Worm (Caenorhabditis elegans): ENCODE data around the gene C07A9.9.

Gene C07A9.9

ce11 chrIII:9703747-9704605 is 36.5 kb upstream of the C07A9.9 start (continued):
- TF ChIP-seq vab-15 (tag; optimal IDR thresholded peaks at IDR 0.05): no peak
- no peak for TF ChIP-seq hlh-17 (GFP tag; optimal IDR thresholded peaks at IDR 0.05; ENCODE audit: borderline replicate concordance)
- peak; percentile 62 for TF ChIP-seq tbx-2 (tag; optimal IDR thresholded peaks at IDR 0.05)
- peak; percentile 55 for TF ChIP-seq mep-1 (tag; optimal IDR thresholded peaks at IDR 0.05)
- TF ChIP-seq unc-86 (tag; optimal IDR thresholded peaks at IDR 0.05): peak; percentile 59
- TF ChIP-seq fkh-10 (GFP tag; optimal IDR thresholded peaks at IDR 0.05): peak; percentile 38
- peak; percentile 24 for TF ChIP-seq nhr-20 (tag; optimal IDR thresholded peaks at IDR 0.05)
- TF ChIP-seq nhr-19 (GFP tag; conservative IDR thresholded peaks at IDR 0.05): 0 out of 2 replicates have a peak, but pooled peaks have one; percentile 8
- peak; percentile 40 for TF ChIP-seq lin-13 (GFP tag; optimal IDR thresholded peaks at IDR 0.05)
- TF ChIP-seq dsc-1 (tag; optimal IDR thresholded peaks at IDR 0.05): peak; percentile 76
- peak in 1 of 2 experiments; percentile 67 for TF ChIP-seq lsy-2 (tag; optimal IDR thresholded peaks at IDR 0.05)
- TF ChIP-seq C34B4.2 (tag; optimal IDR thresholded peaks at IDR 0.05): no peak
- TF ChIP-seq F16B12.6 (tag; optimal IDR thresholded peaks at IDR 0.05): peak; percentile 14
- peak; percentile 31; the same call in 1 of the 2 replicates for TF ChIP-seq mab-9 (GFP tag; IDR thresholded peaks at IDR 0.05)
- TF ChIP-seq blmp-1 (tag; optimal IDR thresholded peaks at IDR 0.05): peak; percentile 90
- peak; percentile 8 for TF ChIP-seq sox-4 (tag; optimal IDR thresholded peaks at IDR 0.05)
- peak; percentile 37 for TF ChIP-seq snu-23 (GFP tag; optimal IDR thresholded peaks at IDR 0.05)
- no peak for TF ChIP-seq Y116A8C.19 (tag; optimal IDR thresholded peaks at IDR 0.05; ENCODE audit: borderline replicate concordance)
- TF ChIP-seq lin-35 (GFP tag; optimal IDR thresholded peaks at IDR 0.05): peak; percentile 14 to 25
- TF ChIP-seq swsn-7 (tag; optimal IDR thresholded peaks at IDR 0.05): peak; percentile 45
- TF ChIP-seq sptf-1 (tag; optimal IDR thresholded peaks at IDR 0.05): no peak
- TF ChIP-seq nhr-47 (tag; optimal IDR thresholded peaks at IDR 0.05): peak; percentile 62
- TF ChIP-seq ama-1 (optimal IDR thresholded peaks at IDR 0.05): no peak

- peak; percentile 51 for TF ChIP-seq lin-14 (GFP tag; optimal IDR thresholded peaks at IDR 0.05)
- peak; percentile 49 for TF ChIP-seq blmp-1 (tag; optimal IDR thresholded peaks at IDR 0.05)
- no peak for TF ChIP-seq mab-9 (GFP tag; IDR thresholded peaks at IDR 0.05)
- TF ChIP-seq mep-1 (tag; optimal IDR thresholded peaks at IDR 0.05): peak; percentile 40
- TF ChIP-seq dsc-1 (tag; optimal IDR thresholded peaks at IDR 0.05): no peak
- peak in 2 of 3 experiments; percentile 13 to 18 for TF ChIP-seq ceh-82 (tag; optimal IDR thresholded peaks at IDR 0.05)
- TF ChIP-seq fkh-8 (tag; optimal IDR thresholded peaks at IDR 0.05): peak; percentile 49
These were observed 35.3 kb upstream of the C07A9.9 start for ce11 chrIII:9702665-9703252.

ce11 chrIII:9701798-9702197 is 34.4 kb upstream of the C07A9.9 start:
- TF ChIP-seq snpc-4 (tag; optimal IDR thresholded peaks at IDR 0.05) (no peak), nhr-47 (tag; optimal IDR thresholded peaks at IDR 0.05) (peak; percentile 0), fkh-8 (tag; optimal IDR thresholded peaks at IDR 0.05) (no peak), efl-1 (optimal IDR thresholded peaks at IDR 0.05) (no peak), efl-1 (GFP tag; optimal IDR thresholded peaks at IDR 0.05 in 1 of 2) (no peak), unc-30 (tag; optimal IDR thresholded peaks at IDR 0.05) (no peak), mdl-1 (tag; optimal IDR thresholded peaks at IDR 0.05) (no peak), ceh-82 (tag; optimal IDR thresholded peaks at IDR 0.05) (peak in 1 of 3 experiments; percentile 23), egl-27 (tag; optimal IDR thresholded peaks at IDR 0.05) (no peak), jun-1 (tag; optimal IDR thresholded peaks at IDR 0.05) (no peak), Y116A8C.19 (tag; optimal IDR thresholded peaks at IDR 0.05; ENCODE audit: borderline replicate concordance) (no peak), nhr-76 (tag; optimal IDR thresholded peaks at IDR 0.05) (no peak), lin-14 (GFP tag; optimal IDR thresholded peaks at IDR 0.05) (peak; percentile 62)
